Fruit fly (Drosophila melanogaster): Measurements from ENCODE around the gene ND-15.

ND-15 gene

dm6 chr2L:109098-109799 lies 5.3 kb upstream of the ND-15 start (continued):
- peak; percentile 15 for TF ChIP-seq Dek (tag; optimal IDR thresholded peaks at IDR 0.05)
- TF ChIP-seq CG3726 (GFP tag; IDR thresholded peaks at IDR 0.05): no peak
- peak; percentile 32 for TF ChIP-seq grn (GFP tag; optimal IDR thresholded peaks at IDR 0.05)
- TF ChIP-seq yki (optimal IDR thresholded peaks at IDR 0.05): no peak
- TF ChIP-seq CG8089 (GFP tag; optimal IDR thresholded peaks at IDR 0.05): no peak
- TF ChIP-seq cg (GFP tag; optimal IDR thresholded peaks at IDR 0.05): peak; percentile 67
- TF ChIP-seq Rx (GFP tag; IDR thresholded peaks at IDR 0.05): no peak
- no peak for TF ChIP-seq otp (GFP tag; IDR thresholded peaks at IDR 0.05)
- no peak for TF ChIP-seq cad (GFP tag; optimal IDR thresholded peaks at IDR 0.05)
- TF ChIP-seq sima (GFP tag; optimal IDR thresholded peaks at IDR 0.05): no peak
- peak; percentile 32 for TF ChIP-seq Fer1 (GFP tag; optimal IDR thresholded peaks at IDR 0.05)
- TF ChIP-seq Xbp1 (GFP tag; optimal IDR thresholded peaks at IDR 0.05): no peak
- no peak for TF ChIP-seq CG18619 (GFP tag; optimal IDR thresholded peaks at IDR 0.05)
- no peak for TF ChIP-seq bsh (GFP tag; optimal IDR thresholded peaks at IDR 0.05)
- peak; percentile 82 for TF ChIP-seq CG15514 (GFP tag; optimal IDR thresholded peaks at IDR 0.05)
- no peak for TF ChIP-seq CG11723 (GFP tag; optimal IDR thresholded peaks at IDR 0.05)
- TF ChIP-seq CG9609 (GFP tag; optimal IDR thresholded peaks at IDR 0.05): no peak
- TF ChIP-seq gem (tag; optimal IDR thresholded peaks at IDR 0.05): no peak
- TF ChIP-seq abd-A (tag; optimal IDR thresholded peaks at IDR 0.05): peak; percentile 66
- peak; percentile 40 for TF ChIP-seq CG3163 (GFP tag; optimal IDR thresholded peaks at IDR 0.05)
- peak; percentile 34 for TF ChIP-seq nom (GFP tag; optimal IDR thresholded peaks at IDR 0.05)
- TF ChIP-seq Sry-δ (GFP tag; optimal IDR thresholded peaks at IDR 0.05): no peak
- no peak for TF ChIP-seq kni (GFP tag; optimal IDR thresholded peaks at IDR 0.05)
- peak; percentile 38 for TF ChIP-seq BtbVII (GFP tag; optimal IDR thresholded peaks at IDR 0.05)
- peak; percentile 87 for TF ChIP-seq dm (GFP tag; optimal IDR thresholded peaks at IDR 0.05)
- TF ChIP-seq tgo (GFP tag; IDR thresholded peaks at IDR 0.05): no peak
- peak; percentile 15 for TF ChIP-seq CG18599 (GFP tag; optimal IDR thresholded peaks at IDR 0.05)
- TF ChIP-seq cwo (GFP tag; optimal IDR thresholded peaks at IDR 0.05): peak; percentile 86
- TF ChIP-seq row (GFP tag; IDR thresholded peaks at IDR 0.05): 0 out of 3 replicates have a peak, but pooled peaks have one; percentile 21
- TF ChIP-seq CG11247 (GFP tag; IDR thresholded peaks at IDR 0.05): no peak
- no peak for TF ChIP-seq CG30431 (GFP tag; optimal IDR thresholded peaks at IDR 0.05)
- no peak for TF ChIP-seq CG12942 (GFP tag; optimal IDR thresholded peaks at IDR 0.05)
- TF ChIP-seq rib (GFP tag; IDR thresholded peaks at IDR 0.05): peak; percentile 9; the same call in 1 of the 2 replicates
- no peak for TF ChIP-seq CG6272 (GFP tag; IDR thresholded peaks at IDR 0.05)
- TF ChIP-seq ara (GFP tag; IDR thresholded peaks at IDR 0.05): no peak
- TF ChIP-seq CG7987 (GFP tag; optimal IDR thresholded peaks at IDR 0.05): peak; percentile 47
- TF ChIP-seq CG5245 (GFP tag; optimal IDR thresholded peaks at IDR 0.05): no peak
- no peak for TF ChIP-seq Sox102F (GFP tag; optimal IDR thresholded peaks at IDR 0.05)
- TF ChIP-seq CG4820 (GFP tag; optimal IDR thresholded peaks at IDR 0.05): no peak
- TF ChIP-seq sd (tag; optimal IDR thresholded peaks at IDR 0.05): peak; percentile 87
- TF ChIP-seq ftz-f1 (GFP tag; optimal IDR thresholded peaks at IDR 0.05): peak; percentile 1
- no peak for TF ChIP-seq CG2129 (GFP tag; IDR thresholded peaks at IDR 0.05; ENCODE audit: partially characterized antibody)
- no peak for TF ChIP-seq Xrp1 (GFP tag; IDR thresholded peaks at IDR 0.05)
- peak; percentile 44; the same call in 1 of the 3 replicates for TF ChIP-seq CG34224 (GFP tag; IDR thresholded peaks at IDR 0.05; ENCODE audit: partially characterized antibody)
- no peak for TF ChIP-seq CG17829 (tag; optimal IDR thresholded peaks at IDR 0.05)
- TF ChIP-seq caup (GFP tag; optimal IDR thresholded peaks at IDR 0.05; ENCODE audit: severe bottlenecking): no peak
- TF ChIP-seq Dbx (GFP tag; IDR thresholded peaks at IDR 0.05): no peak
- TF ChIP-seq ab (GFP tag; optimal IDR thresholded peaks at IDR 0.05): no peak
- TF ChIP-seq pros (GFP tag; optimal IDR thresholded peaks at IDR 0.05): peak; percentile 21
- TF ChIP-seq dimm (GFP tag; IDR thresholded peaks at IDR 0.05): no peak
